Fruit fly (Drosophila melanogaster): ENCODE measurements around the gene CG4884.

Gene CG4884

dm6 chr3R:27925000-27925970, 33.8 kb downstream of the CG4884 start, which contains the start of gene mino (continued):
- TF ChIP-seq kah (GFP tag; optimal IDR thresholded peaks at IDR 0.05) (peak; percentile 7), ken (GFP tag; IDR thresholded peaks at IDR 0.05) (0 out of 3 replicates have a peak, but pooled peaks have one; percentile 21), CG15696 (tag; optimal IDR thresholded peaks at IDR 0.05) (no peak), hbn (GFP tag; IDR thresholded peaks at IDR 0.05; ENCODE audit: partially characterized antibody) (no peak), CG6791 (GFP tag; IDR thresholded peaks at IDR 0.05; ENCODE audit: partially characterized antibody) (no peak), corto (GFP tag; optimal IDR thresholded peaks at IDR 0.05) (no peak), trh (GFP tag; optimal IDR thresholded peaks at IDR 0.05) (no peak), CG8089 (GFP tag; optimal IDR thresholded peaks at IDR 0.05) (no peak), CG42726 (GFP tag; IDR thresholded peaks at IDR 0.05; ENCODE audit: partially characterized antibody) (no peak), CG13424 (tag; optimal IDR thresholded peaks at IDR 0.05) (no peak), CG12769 (tag; optimal IDR thresholded peaks at IDR 0.05) (peak; percentile 23), h (optimal IDR thresholded peaks at IDR 0.05) (no peak), CG34422 (GFP tag; IDR thresholded peaks at IDR 0.05) (peak; percentile 21; the same call in 1 of the 3 replicates), Adf1 (GFP tag; IDR thresholded peaks at IDR 0.05) (peak; percentile 40; the same call in 1 of the 2 replicates), schlank (tag; optimal IDR thresholded peaks at IDR 0.05) (peak; percentile 3), CG16815 (GFP tag; optimal IDR thresholded peaks at IDR 0.05) (no peak), CG2678 (tag; optimal IDR thresholded peaks at IDR 0.05) (peak; percentile 28), CG6175 (GFP tag; IDR thresholded peaks at IDR 0.05) (0 out of 3 replicates have a peak, but pooled peaks have one; percentile 50), knrl (GFP tag; IDR thresholded peaks at IDR 0.05; ENCODE audit: partially characterized antibody) (0 out of 3 replicates have a peak, but pooled peaks have one; percentile 11), vfl (GFP tag; optimal IDR thresholded peaks at IDR 0.05) (no peak), Asciz (GFP tag; optimal IDR thresholded peaks at IDR 0.05) (no peak), CG14965 (GFP tag; optimal IDR thresholded peaks at IDR 0.05; ENCODE audit: borderline replicate concordance) (no peak), ftz-f1 (GFP tag; optimal IDR thresholded peaks at IDR 0.05) (no peak), CG6813 (GFP tag; optimal IDR thresholded peaks at IDR 0.05) (no peak), ERR (GFP tag; optimal IDR thresholded peaks at IDR 0.05) (no peak), nom (GFP tag; optimal IDR thresholded peaks at IDR 0.05) (peak; percentile 94), CG18599 (GFP tag; optimal IDR thresholded peaks at IDR 0.05) (peak; percentile 7), CG7786 (GFP tag; optimal IDR thresholded peaks at IDR 0.05) (no peak), cwo (GFP tag; optimal IDR thresholded peaks at IDR 0.05) (peak; percentile 20), CG11085 (GFP tag; IDR thresholded peaks at IDR 0.05) (0 out of 2 replicates have a peak, but pooled peaks have one; percentile 9), sisA (GFP tag; IDR thresholded peaks at IDR 0.05) (no peak), crc (GFP tag; optimal IDR thresholded peaks at IDR 0.05) (no peak)

- peak; percentile 72 for TF ChIP-seq dysf (GFP tag; IDR thresholded peaks at IDR 0.05)
- TF ChIP-seq CG34224 (GFP tag; IDR thresholded peaks at IDR 0.05; ENCODE audit: partially characterized antibody): no peak
- peak; percentile 96 for TF ChIP-seq caup (GFP tag; optimal IDR thresholded peaks at IDR 0.05; ENCODE audit: severe bottlenecking)
- no peak for TF ChIP-seq CG2889 (GFP tag; IDR thresholded peaks at IDR 0.05)
- peak; percentile 39 for TF ChIP-seq zf30C (GFP tag; optimal IDR thresholded peaks at IDR 0.05)
- TF ChIP-seq Bgb (GFP tag; IDR thresholded peaks at IDR 0.05; ENCODE audit: partially characterized antibody): peak; percentile 43
- peak; percentile 77 for TF ChIP-seq shn (GFP tag; optimal IDR thresholded peaks at IDR 0.05)
- TF ChIP-seq CG4707 (GFP tag; optimal IDR thresholded peaks at IDR 0.05): peak; percentile 85
- TF ChIP-seq MTF-1 (GFP tag; optimal IDR thresholded peaks at IDR 0.05; ENCODE audit: borderline replicate concordance): peak; percentile 96
- peak; percentile 90 for TF ChIP-seq sqz (GFP tag; optimal IDR thresholded peaks at IDR 0.05)
- peak; percentile 71 for TF ChIP-seq CG11504 (tag; optimal IDR thresholded peaks at IDR 0.05)
- no peak for TF ChIP-seq CG15073 (GFP tag; optimal IDR thresholded peaks at IDR 0.05)
- TF ChIP-seq CG12942 (GFP tag; optimal IDR thresholded peaks at IDR 0.05): peak; percentile 26
- TF ChIP-seq CG32772 (GFP tag; IDR thresholded peaks at IDR 0.05): peak; percentile 42; the same call in 1 of the 2 replicates
- peak; percentile 97 for TF ChIP-seq sens (GFP tag)
- peak; percentile 56 for TF ChIP-seq CG7928 (GFP tag; optimal IDR thresholded peaks at IDR 0.05)
Measured at dm6 chr3R:27922673-27923175, 36.3 kb downstream of the CG4884 start, which contains the start of gene RpL4. TSS of gene RpL4 (plus strand) at chr3R:27922821.
